Fruit fly (Drosophila melanogaster) whole organism, embryonic: ENCODE data around the gene CG32816.
A peak's percentile ranks its signal among the peaks of the same experiment; 100 is the strongest.

Experiments used
- Aef1 ChIP-seq: fragments of 200-800 bp; sonication (Bioruptor generic); IDR thresholded peaks from 3 replicates; pipeline ENCODE4 v1.3.6; 2022; ENCODE audit warnings: missing biosample characterization, missing genetic modification characterization
- Antp ChIP-seq: fragments of 200-800 bp; sonication (Bioruptor generic); optimal IDR thresholded peaks from 3 replicates; lab custom pipeline; 2016; ENCODE audit warnings: missing biosample characterization, missing genetic modification characterization
- B-H1 ChIP-seq: fragments of 200-800 bp; sonication (Bioruptor generic); IDR thresholded peaks from 3 replicates; pipeline ENCODE4 v1.3.6; 2022; ENCODE audit warnings: missing biosample characterization, missing genetic modification characterization
- Blimp-1 ChIP-seq: fragments of 200-800 bp; sonication (Bioruptor generic); optimal IDR thresholded peaks from 3 replicates; lab custom pipeline; 2018; ENCODE audit warnings: missing biosample characterization, missing genetic modification characterization, mild to moderate bottlenecking, moderate library complexity, missing genetic modification reagents
- CG10321 ChIP-seq: fragments of 200-800 bp; sonication (Bioruptor generic); IDR thresholded peaks from 2 replicates; pipeline ENCODE4 v1.3.6; 2022; ENCODE audit warnings: missing biosample characterization, missing genetic modification characterization
- CG10366 ChIP-seq: fragments of 200-800 bp; sonication (Bioruptor generic); IDR thresholded peaks from 2 replicates; pipeline ENCODE4 v1.3.6; 2022; ENCODE audit warnings: missing biosample characterization, missing genetic modification characterization
- CG12391 ChIP-seq: fragments of 200-800 bp; sonication (Bioruptor generic); optimal IDR thresholded peaks from 3 replicates; lab custom pipeline; 2018; ENCODE audit warnings: missing biosample characterization, mild to moderate bottlenecking, missing genetic modification characterization, moderate library complexity
- CG3726 ChIP-seq: fragments of 200-800 bp; sonication (Bioruptor generic); IDR thresholded peaks from 3 replicates; pipeline ENCODE4, ENCODE4 v1.3.6; 2022; ENCODE audit warnings: missing biosample characterization, missing genetic modification characterization
- CG3847 ChIP-seq: fragments of 200-800 bp; sonication (Bioruptor generic); IDR thresholded peaks from 2 replicates; pipeline ENCODE4 v1.3.6; 2022; ENCODE audit warnings: missing biosample characterization, missing genetic modification characterization
- CG4854 ChIP-seq: fragments of 200-800 bp; sonication (Bioruptor generic); optimal IDR thresholded peaks from 2 replicates; lab custom pipeline; 2016; ENCODE audit warnings: missing biosample characterization, missing genetic modification characterization, inconsistent platforms
- CG6765 ChIP-seq: fragments of 200-800 bp; sonication (Bioruptor generic); optimal IDR thresholded peaks from 3 replicates; lab custom pipeline; 2017; ENCODE audit warnings: missing biosample characterization, mild to moderate bottlenecking, missing genetic modification characterization
- CG7928 ChIP-seq: fragments of 200-800 bp; sonication (Bioruptor generic); optimal IDR thresholded peaks from 2 replicates; lab custom pipeline; 2017; ENCODE audit warnings: missing biosample characterization, mild to moderate bottlenecking, missing genetic modification characterization
- CG7963 ChIP-seq: fragments of 200-800 bp; sonication (Bioruptor generic); IDR thresholded peaks from 3 replicates; pipeline ENCODE4 v1.3.6; 2022; ENCODE audit warnings: missing biosample characterization, missing genetic modification characterization; ENCODE audit not compliant: partially characterized antibody
- CG8281 ChIP-seq: fragments of 200-800 bp; sonication (Bioruptor generic); optimal IDR thresholded peaks from 2 replicates; lab custom pipeline; 2018; ENCODE audit warnings: missing biosample characterization, mild to moderate bottlenecking, missing genetic modification characterization, moderate library complexity
- CG8359 ChIP-seq: fragments of 200-800 bp; sonication (Bioruptor generic); optimal IDR thresholded peaks from 2 replicates; lab custom pipeline; 2017; ENCODE audit warnings: missing biosample characterization, mild to moderate bottlenecking, missing genetic modification characterization, borderline replicate concordance
- CG9437 ChIP-seq: fragments of 200-800 bp; sonication (Bioruptor generic); optimal IDR thresholded peaks from 2 replicates; lab custom pipeline; 2018; ENCODE audit warnings: missing biosample characterization, mild to moderate bottlenecking, missing genetic modification characterization
- CG9817 ChIP-seq: fragments of 200-800 bp; sonication (Bioruptor generic); optimal IDR thresholded peaks from 2 replicates; lab custom pipeline; 2018; ENCODE audit warnings: missing biosample characterization, mild to moderate bottlenecking, missing genetic modification characterization, moderate library complexity
- CkIIα-i1 ChIP-seq: fragments of 200-800 bp; sonication (Bioruptor generic); IDR thresholded peaks from 2 replicates; pipeline ENCODE4 v1.3.6; 2022; ENCODE audit warnings: missing biosample characterization, missing genetic modification characterization
- D19A ChIP-seq: fragments of 200-800 bp; optimal IDR thresholded peaks from 3 replicates; lab custom pipeline; 2019; ENCODE audit warnings: missing biosample characterization, mild to moderate bottlenecking, missing genetic modification characterization, moderate library complexity
- E2f2 ChIP-seq: fragments of 200-800 bp; sonication (Bioruptor generic); IDR thresholded peaks from 2 replicates; pipeline ENCODE4 v1.3.6; 2022; ENCODE audit warnings: missing biosample characterization, missing genetic modification characterization
- Ets65A ChIP-seq: fragments of 200-800 bp; sonication (Bioruptor generic); peaks from one replicate; lab custom pipeline; 2016; ENCODE audit warnings: missing biosample characterization, missing genetic modification characterization
- Fer2 ChIP-seq: fragments of 200-800 bp; sonication (Bioruptor generic); optimal IDR thresholded peaks from 2 replicates; lab custom pipeline; 2018; ENCODE audit warnings: missing biosample characterization, mild to moderate bottlenecking, missing genetic modification characterization, moderate library complexity
- Hr51 ChIP-seq, 2 experiments: fragments of 200-800 bp; sonication (Bioruptor generic); optimal IDR thresholded peaks; 2 replicates in 1 of 2; 3 replicates in 1 of 2; lab custom pipeline; 2016 to 2018; ENCODE audit warnings: missing biosample characterization in 2 of 2, missing genetic modification characterization in 2 of 2, mild to moderate bottlenecking in 1 of 2, moderate library complexity in 1 of 2
- Mad ChIP-seq: fragments of 200-800 bp; sonication (Bioruptor generic); optimal IDR thresholded peaks from 2 replicates; lab custom pipeline; 2016; ENCODE audit warnings: missing biosample characterization, missing genetic modification characterization
- Nf-YA ChIP-seq: fragments of 200-800 bp; sonication (Bioruptor generic); IDR thresholded peaks from 2 replicates; pipeline ENCODE4 v1.3.6; 2022; ENCODE audit warnings: missing biosample characterization, missing genetic modification characterization
- Oaz ChIP-seq: fragments of 200-800 bp; sonication (Bioruptor generic); IDR thresholded peaks from 2 replicates; pipeline ENCODE4 v1.3.6; 2022; ENCODE audit warnings: missing biosample characterization, missing genetic modification characterization
- Stat92E ChIP-seq, 3 experiments: fragments of >200 bp in 2 of 3; fragments of 200-800 bp in 1 of 3; sonication (Bioruptor generic) in 1 of 3; optimal IDR thresholded peaks; 2 replicates each; lab custom pipeline; 2017 to 2019; ENCODE audit warnings: missing biosample characterization in 3 of 3, missing genetic modification characterization in 3 of 3, mild to moderate bottlenecking in 1 of 3, moderate library complexity in 1 of 3
- Trl ChIP-seq, 3 experiments: fragments of >200 bp in 2 of 3; fragments of 200-800 bp in 1 of 3; sonication (Bioruptor generic) in 1 of 3; optimal IDR thresholded peaks; 2 replicates in 1 of 3; 3 replicates in 2 of 3; lab custom pipeline; 2016 to 2017; ENCODE audit warnings: missing biosample characterization in 1 of 3, missing genetic modification characterization in 1 of 3
- YL-1 ChIP-seq: fragments of 200-800 bp; sonication (Bioruptor generic); optimal IDR thresholded peaks from 3 replicates; lab custom pipeline; 2017; ENCODE audit warnings: missing biosample characterization, mild to moderate bottlenecking, missing genetic modification characterization
- ash1 ChIP-seq: fragments of 200-800 bp; sonication (Bioruptor generic); optimal IDR thresholded peaks from 2 replicates; lab custom pipeline; 2018; ENCODE audit warnings: missing biosample characterization, mild to moderate bottlenecking, missing genetic modification characterization
- bab2 ChIP-seq: fragments of 200-800 bp; sonication (Bioruptor generic); optimal IDR thresholded peaks from 2 replicates; lab custom pipeline; 2016; ENCODE audit warnings: missing biosample characterization, missing genetic modification characterization
- br ChIP-seq: fragments of >200 bp; optimal IDR thresholded peaks from 2 replicates; lab custom pipeline; 2017
- cas ChIP-seq: fragments of 200-800 bp; sonication (Bioruptor generic); IDR thresholded peaks from 2 replicates; pipeline ENCODE4 v1.3.6; 2022; ENCODE audit warnings: missing biosample characterization, missing genetic modification characterization
- chif ChIP-seq, 2 experiments: fragments of 200-800 bp; sonication (Bioruptor generic); optimal IDR thresholded peaks; 3 replicates each; lab custom pipeline; 2016; ENCODE audit warnings: missing biosample characterization in 2 of 2, missing genetic modification characterization in 2 of 2
- en ChIP-seq: fragments of 200-800 bp; sonication (Bioruptor generic); optimal IDR thresholded peaks from 2 replicates; lab custom pipeline; 2016; ENCODE audit warnings: missing biosample characterization, missing genetic modification characterization
- fd102C ChIP-seq: fragments of 200-800 bp; sonication (Bioruptor generic); optimal IDR thresholded peaks from 2 replicates; lab custom pipeline; 2018; ENCODE audit warnings: missing biosample characterization, mild to moderate bottlenecking, missing genetic modification characterization, moderate library complexity
- fu2 ChIP-seq: fragments of 200-800 bp; sonication (Bioruptor generic); optimal IDR thresholded peaks from 2 replicates; lab custom pipeline; 2016; ENCODE audit warnings: missing biosample characterization, missing genetic modification characterization
- hth ChIP-seq: fragments of >200 bp; optimal IDR thresholded peaks from 2 replicates; lab custom pipeline; 2017; ENCODE audit warnings: inconsistent platforms
- kay ChIP-seq: fragments of 200-800 bp; sonication (Bioruptor generic); optimal IDR thresholded peaks from 2 replicates; lab custom pipeline; 2016; ENCODE audit warnings: missing biosample characterization, missing genetic modification characterization
- ken ChIP-seq: fragments of 200-800 bp; sonication (Bioruptor generic); IDR thresholded peaks from 3 replicates; pipeline ENCODE4 v1.3.6; 2022; ENCODE audit warnings: missing biosample characterization, missing genetic modification characterization
- kni ChIP-seq: fragments of 200-800 bp; sonication (Bioruptor generic); optimal IDR thresholded peaks from 3 replicates; lab custom pipeline; 2017; ENCODE audit warnings: mild to moderate bottlenecking, missing biosample characterization, missing genetic modification reagents, missing genetic modification characterization
- nerfin-2 ChIP-seq: fragments of 200-800 bp; sonication (Bioruptor generic); IDR thresholded peaks from 2 replicates; pipeline ENCODE4 v1.3.6; 2022; ENCODE audit warnings: missing biosample characterization, missing genetic modification characterization; ENCODE audit not compliant: partially characterized antibody
- otp ChIP-seq: fragments of 200-800 bp; sonication (Bioruptor generic); IDR thresholded peaks from 3 replicates; pipeline ENCODE4, ENCODE4 v1.3.6; 2022; ENCODE audit warnings: missing biosample characterization, missing genetic modification characterization
- psq ChIP-seq: fragments of 200-800 bp; sonication (Bioruptor generic); optimal IDR thresholded peaks from 2 replicates; lab custom pipeline; 2017; ENCODE audit warnings: missing biosample characterization, missing genetic modification characterization
- sima ChIP-seq: fragments of 200-800 bp; sonication (Bioruptor generic); optimal IDR thresholded peaks from 2 replicates; lab custom pipeline; 2016; ENCODE audit warnings: missing biosample characterization, missing genetic modification characterization
- tap ChIP-seq: fragments of 200-800 bp; optimal IDR thresholded peaks from 3 replicates; lab custom pipeline; 2019; ENCODE audit warnings: missing biosample characterization, mild to moderate bottlenecking, missing genetic modification characterization, moderate library complexity
- tin ChIP-seq: fragments of 200-800 bp; sonication (Bioruptor generic); optimal IDR thresholded peaks from 3 replicates; lab custom pipeline; 2016; ENCODE audit warnings: missing biosample characterization, missing genetic modification characterization
- vfl ChIP-seq: fragments of 200-800 bp; sonication (Bioruptor generic); optimal IDR thresholded peaks from 2 replicates; lab custom pipeline; 2016; ENCODE audit warnings: missing biosample characterization, missing genetic modification characterization
- wor ChIP-seq: fragments of 200-800 bp; sonication (Bioruptor generic); IDR thresholded peaks from 2 replicates; pipeline ENCODE4 v1.3.6; 2022; ENCODE audit warnings: missing biosample characterization, missing genetic modification characterization
- yki ChIP-seq: fragments of >200 bp; optimal IDR thresholded peaks from 3 replicates; lab custom pipeline; 2018
- zfh1 ChIP-seq: fragments of 200-800 bp; sonication (Bioruptor generic); IDR thresholded peaks from 3 replicates; pipeline ENCODE4 v1.3.6; 2022; ENCODE audit warnings: missing biosample characterization, missing genetic modification characterization

The CG32816 gene

DNA sequence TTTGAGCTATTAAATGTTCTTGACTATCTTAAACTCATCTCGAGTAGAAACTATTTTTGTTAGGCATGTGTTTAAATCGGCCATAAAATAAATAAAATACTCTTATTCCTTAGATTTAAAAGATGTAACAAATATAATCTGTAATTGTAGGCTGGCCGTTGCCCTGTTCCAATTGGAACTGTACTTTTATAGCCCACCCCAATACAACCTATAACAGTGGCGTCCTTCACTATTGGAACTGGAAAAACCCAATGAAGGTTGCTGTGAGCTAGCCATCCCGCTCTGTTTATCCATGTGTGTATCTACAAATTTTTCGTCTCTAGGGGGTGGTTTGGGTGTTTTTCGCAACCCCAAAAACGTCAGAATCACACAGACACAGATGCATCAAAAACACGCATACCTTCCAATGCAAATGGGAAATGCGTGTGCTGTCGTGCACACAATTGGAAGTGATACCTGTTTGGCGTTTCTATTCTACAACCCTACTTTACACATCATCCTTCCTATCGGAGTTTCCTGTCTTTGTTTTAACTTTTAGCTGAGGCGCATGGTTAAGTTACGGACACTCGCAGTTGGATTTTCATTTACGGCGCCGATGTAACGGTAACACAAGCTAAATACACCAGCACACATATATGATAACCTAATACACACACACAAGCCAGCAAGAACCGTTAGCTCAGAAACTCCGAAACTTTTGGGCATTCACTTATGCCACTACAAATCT is 192.0 kb downstream of the CG32816 start (continued):
- TF ChIP-seq yki (no peak), vfl (GFP tag; lab: Kevin White, UChicago) (no peak), CG7963 (GFP tag; lab: Robert Waterston, UW) (no peak), ash1 (GFP tag; lab: Kevin White, UChicago) (no peak), bab2 (GFP tag; lab: Kevin White, UChicago) (no peak), E2f2 (GFP tag; lab: Robert Waterston, UW) (no peak), YL-1 (GFP tag; lab: Kevin White, UChicago) (no peak), sima (GFP tag; lab: Kevin White, UChicago) (no peak), fd102C (no peak), Nf-YA (no peak), hth (lab: Kevin White, UChicago) (no peak), CG7928 (no peak), psq (GFP tag; lab: Kevin White, UChicago) (no peak), CG8281 (tag; lab: Kevin White, UChicago) (no peak), tin (GFP tag; lab: Kevin White, UChicago) (no peak), otp (GFP tag; lab: Robert Waterston, UW) (no peak), Hr51 (GFP tag; optimal IDR thresholded peaks at IDR 0.05; lab: Kevin White, UChicago) (no peak), Aef1 (GFP tag; lab: Robert Waterston, UW) (no peak), CG6765 (no peak), nerfin-2 (GFP tag; lab: Robert Waterston, UW) (no peak), Blimp-1 (GFP tag; lab: Kevin White, UChicago) (no peak), Fer2 (tag; lab: Kevin White, UChicago) (no peak), Antp (GFP tag; lab: Kevin White, UChicago) (no peak), tap (no peak), CG12391 (no peak), Stat92E (GFP tag; optimal IDR thresholded peaks at IDR 0.05; lab: Kevin White, UChicago) (no peak), zfh1 (GFP tag; lab: Robert Waterston, UW) (no peak; the same call in 2 of the 3 replicates), CG10366 (GFP tag; lab: Robert Waterston, UW) (no peak), CG4854 (GFP tag; lab: Kevin White, UChicago) (no peak), kni (GFP tag; lab: Kevin White, UChicago) (peak; percentile 27), Trl (optimal IDR thresholded peaks at IDR 0.05; lab: Kevin White, UChicago) (no peak), Trl (GFP tag; optimal IDR thresholded peaks at IDR 0.05; lab: Kevin White, UChicago) (no peak), cas (GFP tag; lab: Robert Waterston, UW) (no peak), chif (GFP tag; optimal IDR thresholded peaks at IDR 0.05; lab: Kevin White, UChicago) (no peak), fu2 (GFP tag; lab: Kevin White, UChicago) (no peak), CG9437 (no peak), Oaz (no peak), ken (GFP tag; lab: Robert Waterston, UW) (no peak), wor (GFP tag; lab: Robert Waterston, UW) (no peak), CG9817 (no peak), CG3847 (GFP tag; lab: Robert Waterston, UW) (no peak), Ets65A (GFP tag; lab: Kevin White, UChicago) (no peak), D19A (tag; lab: Kevin White, UChicago) (peak; percentile 19), br (lab: Kevin White, UChicago) (no peak), CG8359 (GFP tag; lab: Kevin White, UChicago) (no peak), Mad (GFP tag; lab: Kevin White, UChicago) (no peak), B-H1 (no peak), CG3726 (GFP tag; lab: Robert Waterston, UW) (no peak), CG10321 (GFP tag; lab: Robert Waterston, UW) (peak; percentile 78), CkIIα-i1 (no peak), kay (no peak), en (GFP tag; lab: Kevin White, UChicago) (no peak)
